Fruit fly (Drosophila melanogaster): ENCODE data around the gene CG31373.

CG31373 gene

dm6 chr3R:10677245-10677902, 31.8 kb downstream of the CG31373 start, which contains the start of gene CG6465 (continued):
- peak; percentile 64 for TF ChIP-seq abd-A (tag; optimal IDR thresholded peaks at IDR 0.05)
- peak; percentile 48; the same call in 1 of the 2 replicates for TF ChIP-seq CG13287 (GFP tag; IDR thresholded peaks at IDR 0.05; ENCODE audit: partially characterized antibody)
- TF ChIP-seq Ptx1 (GFP tag; IDR thresholded peaks at IDR 0.05), result peak; percentile 54
- no peak for TF ChIP-seq CG7556 (GFP tag; optimal IDR thresholded peaks at IDR 0.05)
- TF ChIP-seq disco-r (GFP tag; optimal IDR thresholded peaks at IDR 0.05), result no peak
- 0 out of 3 replicates have a peak, but pooled peaks have one; percentile 29 for TF ChIP-seq CG7357 (GFP tag; IDR thresholded peaks at IDR 0.05)
- peak; percentile 98 for TF ChIP-seq grn (GFP tag; optimal IDR thresholded peaks at IDR 0.05)
- TF ChIP-seq sqz (GFP tag; optimal IDR thresholded peaks at IDR 0.05), result peak; percentile 18
- no peak for TF ChIP-seq pb (GFP tag; optimal IDR thresholded peaks at IDR 0.05)
- peak; percentile 38 for TF ChIP-seq CG7839 (tag; optimal IDR thresholded peaks at IDR 0.05)
- peak; percentile 31 for TF ChIP-seq CG9727 (GFP tag; optimal IDR thresholded peaks at IDR 0.05)
- no peak for TF ChIP-seq Poxn (GFP tag; IDR thresholded peaks at IDR 0.05)
- peak; percentile 39 for TF ChIP-seq CG8290 (GFP tag; optimal IDR thresholded peaks at IDR 0.05)
- TF ChIP-seq CG8290 (tag; optimal IDR thresholded peaks at IDR 0.05), result peak; percentile 56 to 76
- TF ChIP-seq GATAe (GFP tag; conservative IDR thresholded peaks at IDR 0.05), result 0 out of 2 replicates have a peak, but pooled peaks have one; percentile 12
- peak; percentile 14 for TF ChIP-seq phol (tag; optimal IDR thresholded peaks at IDR 0.05)
- TF ChIP-seq E2f1 (GFP tag; IDR thresholded peaks at IDR 0.05), result 0 out of 2 replicates have a peak, but pooled peaks have one; percentile 44
- peak; percentile 18 for TF ChIP-seq CoRest (tag; optimal IDR thresholded peaks at IDR 0.05)
- no peak for TF ChIP-seq nerfin-2 (GFP tag; IDR thresholded peaks at IDR 0.05; ENCODE audit: partially characterized antibody)
- peak; percentile 40 for TF ChIP-seq CG13624 (GFP tag; optimal IDR thresholded peaks at IDR 0.05)
- no peak for TF ChIP-seq C15 (GFP tag; IDR thresholded peaks at IDR 0.05)
- no peak for TF ChIP-seq ERR (GFP tag; optimal IDR thresholded peaks at IDR 0.05)
- TF ChIP-seq CG12769 (tag; optimal IDR thresholded peaks at IDR 0.05), result peak; percentile 18
- TF ChIP-seq caup (GFP tag; optimal IDR thresholded peaks at IDR 0.05; ENCODE audit: severe bottlenecking), result peak; percentile 19
- no peak for TF ChIP-seq CG14014 (GFP tag; IDR thresholded peaks at IDR 0.05)
- peak; percentile 84 for TF ChIP-seq Myb (GFP tag; optimal IDR thresholded peaks at IDR 0.05)
- no peak for TF ChIP-seq mam (GFP tag; optimal IDR thresholded peaks at IDR 0.05)
- no peak for TF ChIP-seq hkb (optimal IDR thresholded peaks at IDR 0.05)
- 0 out of 2 replicates have a peak, but pooled peaks have one; percentile 50 for TF ChIP-seq hkb (GFP tag; IDR thresholded peaks at IDR 0.05)
- TF ChIP-seq Lpt (GFP tag; optimal IDR thresholded peaks at IDR 0.05), result no peak
- TF ChIP-seq Eip74EF (GFP tag; optimal IDR thresholded peaks at IDR 0.05), result peak; percentile 24 to 87
- no peak for TF ChIP-seq danr (GFP tag; IDR thresholded peaks at IDR 0.05)
- TF ChIP-seq CG11504 (tag; optimal IDR thresholded peaks at IDR 0.05), result peak; percentile 69
- TF ChIP-seq gsb-n (tag; optimal IDR thresholded peaks at IDR 0.05), result peak; percentile 29
- no peak for TF ChIP-seq Taf1 (GFP tag; IDR thresholded peaks at IDR 0.05)
- peak; percentile 38 for TF ChIP-seq CG18599 (GFP tag; optimal IDR thresholded peaks at IDR 0.05)
- TF ChIP-seq Fer1 (GFP tag; optimal IDR thresholded peaks at IDR 0.05), result peak; percentile 36
- TF ChIP-seq CTCF (GFP tag; optimal IDR thresholded peaks at IDR 0.05), result peak; percentile 85
- TF ChIP-seq Lhr (GFP tag; optimal IDR thresholded peaks at IDR 0.05), result peak; percentile 74
- peak; percentile 52 for TF ChIP-seq CG10543 (GFP tag; optimal IDR thresholded peaks at IDR 0.05)
- peak; percentile 50; the same call in 1 of the 2 replicates for TF ChIP-seq gsb (GFP tag; IDR thresholded peaks at IDR 0.05)
- TF ChIP-seq row (GFP tag; IDR thresholded peaks at IDR 0.05), result peak; percentile 53; the same call in 2 of the 3 replicates
- TF ChIP-seq Xrp1 (GFP tag; IDR thresholded peaks at IDR 0.05), result peak; percentile 32; the same call in 1 of the 2 replicates
- no peak for TF ChIP-seq gcm (GFP tag; optimal IDR thresholded peaks at IDR 0.05)
- TF ChIP-seq lab (GFP tag; optimal IDR thresholded peaks at IDR 0.05), result peak; percentile 68
- TF ChIP-seq CG7271 (tag; optimal IDR thresholded peaks at IDR 0.05), result no peak
- TF ChIP-seq gfzf (GFP tag; optimal IDR thresholded peaks at IDR 0.05), result peak; percentile 27
- no peak for TF ChIP-seq CG16815 (GFP tag; optimal IDR thresholded peaks at IDR 0.05)
- TF ChIP-seq dmrt99B (tag; optimal IDR thresholded peaks at IDR 0.05), result peak; percentile 33
- TF ChIP-seq fd64A (GFP tag; optimal IDR thresholded peaks at IDR 0.05), result no peak

Measured in whole organism, embryonic.